Fruit fly (Drosophila melanogaster) whole organism, prepupa: ENCODE data around the gene CG18417.

Experiments
- CG10631 ChIP-seq: fragments of 200-800 bp; sonication (Bioruptor generic); optimal IDR thresholded peaks from 2 replicates; lab custom pipeline; 2016; ENCODE audit warnings: missing biosample characterization, missing genetic modification characterization
- CG10669 ChIP-seq: fragments of 200-800 bp; sonication (Bioruptor generic); optimal IDR thresholded peaks from 3 replicates; lab custom pipeline; 2018; ENCODE audit warnings: missing biosample characterization, mild to moderate bottlenecking, missing genetic modification characterization, moderate library complexity
- CG11294 ChIP-seq: fragments of 200-800 bp; sonication (Bioruptor generic); IDR thresholded peaks from 2 replicates; pipeline ENCODE4 v1.3.6; 2022; ENCODE audit warnings: missing biosample characterization, missing genetic modification characterization
- CG15336 ChIP-seq: fragments of 200-800 bp; sonication (Bioruptor generic); IDR thresholded peaks from 2 replicates; pipeline ENCODE4 v1.3.6; 2022; ENCODE audit warnings: missing biosample characterization, missing genetic modification characterization
- CG1621 ChIP-seq: fragments of 200-800 bp; sonication (Bioruptor generic); optimal IDR thresholded peaks from 3 replicates; lab custom pipeline; 2018; ENCODE audit warnings: missing biosample characterization, mild to moderate bottlenecking, missing genetic modification characterization
- CG3032 ChIP-seq: fragments of 200-800 bp; optimal IDR thresholded peaks from 2 replicates; lab custom pipeline; 2019; ENCODE audit warnings: missing biosample characterization, mild to moderate bottlenecking, missing genetic modification characterization, moderate library complexity
- CG31627 ChIP-seq: fragments of 200-800 bp; sonication (Bioruptor generic); optimal IDR thresholded peaks from 3 replicates; lab custom pipeline; 2016; ENCODE audit warnings: missing biosample characterization, missing genetic modification characterization
- CG32006 ChIP-seq: fragments of 200-800 bp; sonication (Bioruptor generic); optimal IDR thresholded peaks from 3 replicates; lab custom pipeline; 2017; ENCODE audit warnings: missing biosample characterization, mild to moderate bottlenecking, missing genetic modification characterization
- CG34406 ChIP-seq: fragments of 200-800 bp; sonication (Bioruptor generic); optimal IDR thresholded peaks from 3 replicates; lab custom pipeline; 2016; ENCODE audit warnings: missing biosample characterization, missing genetic modification characterization
- CG3919 ChIP-seq: fragments of 200-800 bp; sonication (Bioruptor generic); optimal IDR thresholded peaks from 3 replicates; lab custom pipeline; 2016; ENCODE audit warnings: missing biosample characterization, missing genetic modification characterization
- CG4318 ChIP-seq: fragments of 200-800 bp; sonication (Bioruptor generic); optimal IDR thresholded peaks from 3 replicates; lab custom pipeline; 2017; ENCODE audit warnings: missing biosample characterization, mild to moderate bottlenecking, missing genetic modification characterization
- CG6854 ChIP-seq: fragments of 200-800 bp; sonication (Bioruptor generic); optimal IDR thresholded peaks from 2 replicates; lab custom pipeline; 2017; ENCODE audit warnings: missing biosample characterization, mild to moderate bottlenecking, missing genetic modification characterization
- CG7368 ChIP-seq: fragments of 200-800 bp; sonication (Bioruptor generic); optimal IDR thresholded peaks from 3 replicates; lab custom pipeline; 2016; ENCODE audit warnings: missing biosample characterization, missing genetic modification characterization
- CG8119 ChIP-seq: fragments of 200-800 bp; sonication (Bioruptor generic); IDR thresholded peaks from 3 replicates; pipeline ENCODE4 v1.3.6; 2022; ENCODE audit warnings: missing biosample characterization, missing genetic modification characterization
- Eip75B ChIP-seq: fragments of 200-800 bp; sonication (Bioruptor generic); optimal IDR thresholded peaks from 3 replicates; lab custom pipeline; 2016; ENCODE audit warnings: missing biosample characterization, missing genetic modification characterization
- Eip78C ChIP-seq: fragments of 200-800 bp; sonication (Bioruptor generic); peaks from one replicate; lab custom pipeline; 2016; ENCODE audit warnings: missing biosample characterization, missing genetic modification characterization
- Eip93F ChIP-seq: fragments of 200-800 bp; sonication (Bioruptor generic); optimal IDR thresholded peaks from 2 replicates; lab custom pipeline; 2016; ENCODE audit warnings: missing biosample characterization, mild to moderate bottlenecking, missing genetic modification characterization
- Hr38 ChIP-seq: sonication (Bioruptor generic); optimal IDR thresholded peaks from 2 replicates; lab custom pipeline; 2016; ENCODE audit warnings: missing biosample characterization, missing genetic modification characterization
- Hr4 ChIP-seq: fragments of 200-800 bp; sonication (Bioruptor generic); optimal IDR thresholded peaks from 3 replicates; lab custom pipeline; 2016; ENCODE audit warnings: missing biosample characterization, missing genetic modification characterization
- Lpt ChIP-seq: fragments of 200-800 bp; sonication (Bioruptor generic); optimal IDR thresholded peaks from 3 replicates; lab custom pipeline; 2016; ENCODE audit warnings: missing biosample characterization, missing genetic modification characterization
- Met ChIP-seq: fragments of 200-800 bp; sonication (Bioruptor generic); optimal IDR thresholded peaks from 3 replicates; lab custom pipeline; 2016; ENCODE audit warnings: missing biosample characterization, missing genetic modification characterization
- OdsH ChIP-seq: fragments of 200-800 bp; sonication (Bioruptor generic); optimal IDR thresholded peaks from 3 replicates; lab custom pipeline; 2016; ENCODE audit warnings: missing biosample characterization, missing genetic modification characterization
- Smox ChIP-seq: fragments of 200-800 bp; sonication (Bioruptor generic); optimal IDR thresholded peaks from 3 replicates; lab custom pipeline; 2016; ENCODE audit warnings: missing biosample characterization, missing genetic modification characterization
- Sox102F ChIP-seq: fragments of 200-800 bp; sonication (Bioruptor generic); optimal IDR thresholded peaks from 2 replicates; lab custom pipeline; 2016; ENCODE audit warnings: missing biosample characterization, mild to moderate bottlenecking, missing genetic modification characterization
- Sox14 ChIP-seq: fragments of 200-800 bp; sonication (Bioruptor generic); optimal IDR thresholded peaks from 3 replicates; lab custom pipeline; 2016; ENCODE audit warnings: missing biosample characterization, missing genetic modification characterization
- Sox15 ChIP-seq: fragments of 200-800 bp; sonication (Bioruptor generic); optimal IDR thresholded peaks from 3 replicates; lab custom pipeline; 2016; ENCODE audit warnings: missing biosample characterization, missing genetic modification characterization
- achi ChIP-seq: fragments of 200-800 bp; sonication (Bioruptor generic); optimal IDR thresholded peaks from 3 replicates; lab custom pipeline; 2016; ENCODE audit warnings: missing biosample characterization, missing genetic modification characterization
- cyc ChIP-seq: fragments of 200-800 bp; sonication (Bioruptor generic); optimal IDR thresholded peaks from 3 replicates; lab custom pipeline; 2016; ENCODE audit warnings: missing biosample characterization, missing genetic modification characterization
- dac ChIP-seq: fragments of 200-800 bp; sonication (Bioruptor generic); optimal IDR thresholded peaks from 2 replicates; lab custom pipeline; 2017; ENCODE audit warnings: missing biosample characterization, mild to moderate bottlenecking, missing genetic modification characterization
- dsx ChIP-seq: fragments of 200-800 bp; optimal IDR thresholded peaks from 3 replicates; lab custom pipeline; 2019; ENCODE audit warnings: missing biosample characterization, mild to moderate bottlenecking, missing genetic modification characterization, moderate library complexity; ENCODE audit not compliant: poor library complexity, severe bottlenecking
- eg ChIP-seq: fragments of 200-800 bp; sonication (Bioruptor generic); IDR thresholded peaks from 3 replicates; pipeline ENCODE4 v1.3.6; 2022; ENCODE audit warnings: missing biosample characterization, missing genetic modification characterization
- esn ChIP-seq: fragments of 200-800 bp; sonication (Bioruptor generic); optimal IDR thresholded peaks from 2 replicates; lab custom pipeline; 2016; ENCODE audit warnings: missing biosample characterization, mild to moderate bottlenecking, missing genetic modification characterization, moderate library complexity
- fd59A ChIP-seq: fragments of 200-800 bp; sonication (Bioruptor generic); optimal IDR thresholded peaks from 2 replicates; lab custom pipeline; 2017; ENCODE audit warnings: missing biosample characterization, mild to moderate bottlenecking, missing genetic modification characterization, missing genetic modification reagents
- fd85E ChIP-seq: fragments of 200-800 bp; sonication (Bioruptor generic); optimal IDR thresholded peaks from 3 replicates; lab custom pipeline; 2016; ENCODE audit warnings: missing biosample characterization, missing genetic modification characterization
- fkh ChIP-seq: fragments of 200-800 bp; sonication (Bioruptor generic); optimal IDR thresholded peaks from 3 replicates; lab custom pipeline; 2017; ENCODE audit warnings: missing biosample characterization, mild to moderate bottlenecking, missing genetic modification characterization, moderate library complexity
- lz ChIP-seq: fragments of 200-800 bp; sonication (Bioruptor generic); optimal IDR thresholded peaks from 3 replicates; lab custom pipeline; 2016; ENCODE audit warnings: missing biosample characterization, missing genetic modification characterization
- net ChIP-seq: fragments of 200-800 bp; sonication (Bioruptor generic); optimal IDR thresholded peaks from 3 replicates; lab custom pipeline; 2016; ENCODE audit warnings: missing biosample characterization, missing genetic modification characterization
- pdm3 ChIP-seq: fragments of 200-800 bp; sonication (Bioruptor generic); optimal IDR thresholded peaks from 3 replicates; lab custom pipeline; 2016; ENCODE audit warnings: missing biosample characterization, missing genetic modification characterization
- salr ChIP-seq, 2 experiments: fragments of 200-800 bp; sonication (Bioruptor generic); optimal IDR thresholded peaks; 3 replicates each; lab custom pipeline; 2016 to 2018; ENCODE audit warnings: missing biosample characterization in 2 of 2, missing genetic modification characterization in 2 of 2, mild to moderate bottlenecking in 1 of 2
- ss ChIP-seq, 2 experiments: fragments of 200-800 bp; sonication (Bioruptor generic); optimal IDR thresholded peaks; 2 replicates in 1 of 2; 3 replicates in 1 of 2; lab custom pipeline; 2017 to 2018; ENCODE audit warnings: mild to moderate bottlenecking in 2 of 2, missing biosample characterization in 2 of 2, missing genetic modification characterization in 2 of 2, moderate library complexity in 1 of 2
- svp ChIP-seq: fragments of 200-800 bp; sonication (Bioruptor generic); peaks from one replicate; lab custom pipeline; 2016; ENCODE audit warnings: missing biosample characterization, missing genetic modification characterization
- topi ChIP-seq: fragments of 200-800 bp; sonication (Bioruptor generic); optimal IDR thresholded peaks from 3 replicates; lab custom pipeline; 2016; ENCODE audit warnings: missing biosample characterization, missing genetic modification characterization
- vri ChIP-seq: fragments of 200-800 bp; sonication (Bioruptor generic); optimal IDR thresholded peaks from 3 replicates; lab custom pipeline; 2016; ENCODE audit warnings: missing biosample characterization, mild to moderate bottlenecking, missing genetic modification characterization

The CG18417 gene

dm6 chr3L:7399770-7400169, at the start of gene CG18417:
TSS of gene CG18417 (plus strand) at chr3L:7400070.
- TF ChIP-seq CG32006 (GFP tag; lab: Kevin White, UChicago) (no peak), pdm3 (no peak), Eip75B (GFP tag; lab: Kevin White, UChicago) (no peak), CG34406 (GFP tag; lab: Kevin White, UChicago) (no peak), CG11294 (GFP tag; lab: Robert Waterston, UW) (no peak), CG4318 (GFP tag; lab: Kevin White, UChicago) (no peak), Sox102F (GFP tag; lab: Kevin White, UChicago) (no peak)

- TF ChIP-seq pdm3 (no peak), topi (peak; percentile 36), ss (GFP tag; optimal IDR thresholded peaks at IDR 0.05; lab: Kevin White, UChicago) (peak in 1 of 2 experiments; percentile 1), salr (GFP tag; optimal IDR thresholded peaks at IDR 0.05; lab: Kevin White, UChicago) (no peak), Sox15 (no peak), Hr38 (GFP tag; lab: Kevin White, UChicago) (no peak), CG31627 (GFP tag; lab: Kevin White, UChicago) (peak; percentile 43), cyc (GFP tag; lab: Kevin White, UChicago) (peak; percentile 38), svp (GFP tag; lab: Kevin White, UChicago) (no peak), esn (GFP tag; lab: Kevin White, UChicago) (peak; percentile 67), Eip78C (peak; percentile 71), Sox14 (peak; percentile 44), CG1621 (tag; lab: Kevin White, UChicago) (peak; percentile 24), CG10631 (GFP tag; lab: Kevin White, UChicago) (peak; percentile 1), net (GFP tag; lab: Kevin White, UChicago) (peak; percentile 6), achi (no peak), CG3032 (tag; lab: Kevin White, UChicago) (peak; percentile 56), CG7368 (GFP tag; lab: Kevin White, UChicago) (peak; percentile 10), lz (peak; percentile 58), CG3919 (peak; percentile 44), fd59A (GFP tag; lab: Kevin White, UChicago) (no peak), CG8119 (no peak)
Measured at dm6 chr3L:7356386-7357117, 43.3 kb upstream of the CG18417 start, which contains the start of gene CTCF. TSS of gene CTCF (minus strand) at chr3L:7356713.

DNA sequence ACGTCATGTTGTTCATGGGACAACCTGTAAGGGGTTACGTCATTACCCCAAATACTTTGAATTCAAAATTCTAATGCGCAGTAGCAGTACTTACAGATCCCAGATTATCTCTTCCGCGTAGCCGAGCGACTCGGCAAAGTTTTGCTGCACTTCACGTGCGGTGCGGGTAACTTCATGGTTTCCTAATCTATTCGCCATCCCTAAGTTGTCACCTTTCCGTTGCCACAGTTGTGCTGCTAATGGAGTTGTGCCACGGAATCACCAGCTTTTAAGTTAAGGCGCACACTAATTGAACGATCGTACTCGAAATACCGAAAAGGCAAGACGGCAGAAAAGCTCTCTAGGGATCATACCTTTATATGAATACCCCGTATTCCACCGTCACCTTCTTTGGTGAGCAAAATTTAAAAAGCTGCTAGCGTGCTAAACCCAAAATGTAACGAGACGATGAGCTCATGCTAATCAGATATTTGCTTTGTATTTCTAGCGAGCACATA, 40.0 kb upstream of the CG18417 start, which contains the start of gene pst:
pst (minus strand) TSS at position 437 of the 497 bp plus-strand sequence.
- TF ChIP-seq ss (GFP tag; optimal IDR thresholded peaks at IDR 0.05; lab: Kevin White, UChicago) (peak in 1 of 2 experiments; percentile 1), Eip78C (peak; percentile 71), cyc (GFP tag; lab: Kevin White, UChicago) (peak; percentile 0), dac (GFP tag; lab: Kevin White, UChicago) (no peak), fd85E (GFP tag; lab: Kevin White, UChicago) (peak; percentile 12), svp (GFP tag; lab: Kevin White, UChicago) (peak; percentile 92), CG8119 (no peak), CG3919 (peak; percentile 8), CG6854 (GFP tag; lab: Kevin White, UChicago) (peak; percentile 49), vri (GFP tag; lab: Kevin White, UChicago) (peak; percentile 46), Sox102F (GFP tag; lab: Kevin White, UChicago) (no peak), CG31627 (GFP tag; lab: Kevin White, UChicago) (no peak)

dm6 chr3L:7360324-7360852, 39.5 kb upstream of the CG18417 start, which contains the start of gene Sec63:
TSS of gene Sec63 (plus strand) at chr3L:7360561.
- TF ChIP-seq lz (no peak), Met (GFP tag; lab: Kevin White, UChicago) (no peak), eg (GFP tag; lab: Robert Waterston, UW) (peak; percentile 51; the same call in 2 of the 3 replicates), CG15336 (peak; percentile 57), CG1621 (tag; lab: Kevin White, UChicago) (peak; percentile 49), esn (GFP tag; lab: Kevin White, UChicago) (peak; percentile 16), CG3919 (peak; percentile 17), fkh (GFP tag; lab: Kevin White, UChicago) (peak; percentile 26), achi (peak; percentile 49), Hr4 (GFP tag; lab: Kevin White, UChicago) (no peak), OdsH (peak; percentile 50), Smox (GFP tag; lab: Kevin White, UChicago) (no peak), Sox102F (GFP tag; lab: Kevin White, UChicago) (no peak), Eip93F (GFP tag; lab: Kevin White, UChicago) (peak; percentile 55), Lpt (no peak), dsx (GFP tag; lab: Kevin White, UChicago) (no peak), fd59A (GFP tag; lab: Kevin White, UChicago) (no peak), CG32006 (GFP tag; lab: Kevin White, UChicago) (peak; percentile 43), CG10669 (GFP tag; lab: Kevin White, UChicago) (no peak)
